Fruit fly (Drosophila melanogaster) whole organism, prepupa: ENCODE data around the gene CG7728.

Source experiments
- CG8119 ChIP-seq: fragments of 200-800 bp; sonication (Bioruptor generic); IDR thresholded peaks from 3 replicates; pipeline ENCODE4 v1.3.6; 2022; ENCODE audit warnings: missing biosample characterization, missing genetic modification characterization
- Sox14 ChIP-seq: fragments of 200-800 bp; sonication (Bioruptor generic); optimal IDR thresholded peaks from 3 replicates; lab custom pipeline; 2016; ENCODE audit warnings: missing biosample characterization, missing genetic modification characterization

DNA sequence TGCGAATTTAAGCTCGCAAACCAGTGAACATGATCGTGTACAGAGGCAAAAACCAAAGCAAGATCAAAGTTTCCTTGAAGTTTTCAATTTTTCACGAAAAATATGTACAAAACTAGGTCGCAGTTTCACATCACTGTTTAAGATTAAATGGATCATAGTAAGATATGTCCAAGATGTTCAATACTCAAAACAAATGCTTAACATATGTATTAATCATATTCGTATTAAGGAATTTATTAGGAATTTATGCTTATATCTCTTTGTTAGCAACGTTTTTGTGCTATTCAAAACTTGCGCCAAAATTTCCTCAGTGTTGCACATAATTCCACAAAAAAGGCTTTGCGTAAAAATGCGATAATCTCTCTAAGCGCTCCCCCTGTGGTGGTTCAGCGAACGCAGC lies 29.0 kb upstream of the CG7728 start:
- peak; percentile 53 for TF ChIP-seq CG8119 (GFP tag; lab: Robert Waterston, UW)
- no peak for TF ChIP-seq Sox14 (GFP tag; lab: Kevin White, UChicago)
